Fruit fly (Drosophila melanogaster) whole organism, prepupa: ENCODE data around the gene fit.

Source experiments
- CG10631 ChIP-seq: fragments of 200-800 bp; sonication (Bioruptor generic); optimal IDR thresholded peaks from 2 replicates; lab custom pipeline; 2016; ENCODE audit warnings: missing biosample characterization, missing genetic modification characterization
- CG10669 ChIP-seq: fragments of 200-800 bp; sonication (Bioruptor generic); optimal IDR thresholded peaks from 3 replicates; lab custom pipeline; 2018; ENCODE audit warnings: missing biosample characterization, mild to moderate bottlenecking, missing genetic modification characterization, moderate library complexity
- CG11762 ChIP-seq: fragments of 200-800 bp; sonication (Bioruptor generic); optimal IDR thresholded peaks from 3 replicates; lab custom pipeline; 2016; ENCODE audit warnings: missing biosample characterization, missing genetic modification characterization; ENCODE audit not compliant: insufficient read depth
- CG11902 ChIP-seq: fragments of 200-800 bp; sonication (Bioruptor generic); optimal IDR thresholded peaks from 3 replicates; lab custom pipeline; 2016; ENCODE audit warnings: missing biosample characterization, missing genetic modification characterization
- CG1621 ChIP-seq: fragments of 200-800 bp; sonication (Bioruptor generic); optimal IDR thresholded peaks from 3 replicates; lab custom pipeline; 2018; ENCODE audit warnings: missing biosample characterization, mild to moderate bottlenecking, missing genetic modification characterization
- CG16779 ChIP-seq: fragments of 200-800 bp; sonication (Bioruptor generic); optimal IDR thresholded peaks from 3 replicates; lab custom pipeline; 2017; ENCODE audit warnings: missing biosample characterization, mild to moderate bottlenecking, missing genetic modification characterization
- CG31627 ChIP-seq: fragments of 200-800 bp; sonication (Bioruptor generic); optimal IDR thresholded peaks from 3 replicates; lab custom pipeline; 2016; ENCODE audit warnings: missing biosample characterization, missing genetic modification characterization
- CG34406 ChIP-seq: fragments of 200-800 bp; sonication (Bioruptor generic); optimal IDR thresholded peaks from 3 replicates; lab custom pipeline; 2016; ENCODE audit warnings: missing biosample characterization, missing genetic modification characterization
- CG3919 ChIP-seq: fragments of 200-800 bp; sonication (Bioruptor generic); optimal IDR thresholded peaks from 3 replicates; lab custom pipeline; 2016; ENCODE audit warnings: missing biosample characterization, missing genetic modification characterization
- CG7368 ChIP-seq: fragments of 200-800 bp; sonication (Bioruptor generic); optimal IDR thresholded peaks from 3 replicates; lab custom pipeline; 2016; ENCODE audit warnings: missing biosample characterization, missing genetic modification characterization
- CG8119 ChIP-seq: fragments of 200-800 bp; sonication (Bioruptor generic); IDR thresholded peaks from 3 replicates; pipeline ENCODE4 v1.3.6; 2022; ENCODE audit warnings: missing biosample characterization, missing genetic modification characterization
- CG9139 ChIP-seq: fragments of 200-800 bp; sonication (Bioruptor generic); optimal IDR thresholded peaks from 3 replicates; lab custom pipeline; 2017; ENCODE audit warnings: missing biosample characterization, mild to moderate bottlenecking, missing genetic modification characterization
- Eip75B ChIP-seq: fragments of 200-800 bp; sonication (Bioruptor generic); optimal IDR thresholded peaks from 3 replicates; lab custom pipeline; 2016; ENCODE audit warnings: missing biosample characterization, missing genetic modification characterization
- Eip78C ChIP-seq: fragments of 200-800 bp; sonication (Bioruptor generic); peaks from one replicate; lab custom pipeline; 2016; ENCODE audit warnings: missing biosample characterization, missing genetic modification characterization
- Ets21C ChIP-seq: fragments of 200-800 bp; sonication (Bioruptor generic); optimal IDR thresholded peaks from 3 replicates; lab custom pipeline; 2016; ENCODE audit warnings: missing biosample characterization, missing genetic modification characterization
- Gug ChIP-seq: fragments of 200-800 bp; sonication (Bioruptor generic); IDR thresholded peaks from 2 replicates; pipeline ENCODE4 v1.3.6; 2022; ENCODE audit warnings: missing biosample characterization, missing genetic modification characterization
- Hr39 ChIP-seq: fragments of 200-800 bp; sonication (Bioruptor generic); optimal IDR thresholded peaks from 2 replicates; lab custom pipeline; 2016; ENCODE audit warnings: missing biosample characterization, missing genetic modification characterization
- Hr4 ChIP-seq: fragments of 200-800 bp; sonication (Bioruptor generic); optimal IDR thresholded peaks from 3 replicates; lab custom pipeline; 2016; ENCODE audit warnings: missing biosample characterization, missing genetic modification characterization
- Met ChIP-seq: fragments of 200-800 bp; sonication (Bioruptor generic); optimal IDR thresholded peaks from 3 replicates; lab custom pipeline; 2016; ENCODE audit warnings: missing biosample characterization, missing genetic modification characterization
- OdsH ChIP-seq: fragments of 200-800 bp; sonication (Bioruptor generic); optimal IDR thresholded peaks from 3 replicates; lab custom pipeline; 2016; ENCODE audit warnings: missing biosample characterization, missing genetic modification characterization
- Sox102F ChIP-seq: fragments of 200-800 bp; sonication (Bioruptor generic); optimal IDR thresholded peaks from 2 replicates; lab custom pipeline; 2016; ENCODE audit warnings: missing biosample characterization, mild to moderate bottlenecking, missing genetic modification characterization
- Sox15 ChIP-seq: fragments of 200-800 bp; sonication (Bioruptor generic); optimal IDR thresholded peaks from 3 replicates; lab custom pipeline; 2016; ENCODE audit warnings: missing biosample characterization, missing genetic modification characterization
- acj6 ChIP-seq: fragments of 200-800 bp; sonication (Bioruptor generic); optimal IDR thresholded peaks from 3 replicates; lab custom pipeline; 2016; ENCODE audit warnings: missing biosample characterization, missing genetic modification characterization
- cyc ChIP-seq: fragments of 200-800 bp; sonication (Bioruptor generic); optimal IDR thresholded peaks from 3 replicates; lab custom pipeline; 2016; ENCODE audit warnings: missing biosample characterization, missing genetic modification characterization
- eg ChIP-seq: fragments of 200-800 bp; sonication (Bioruptor generic); IDR thresholded peaks from 3 replicates; pipeline ENCODE4 v1.3.6; 2022; ENCODE audit warnings: missing biosample characterization, missing genetic modification characterization
- esn ChIP-seq: fragments of 200-800 bp; sonication (Bioruptor generic); optimal IDR thresholded peaks from 2 replicates; lab custom pipeline; 2016; ENCODE audit warnings: missing biosample characterization, mild to moderate bottlenecking, missing genetic modification characterization, moderate library complexity
- fd59A ChIP-seq: fragments of 200-800 bp; sonication (Bioruptor generic); optimal IDR thresholded peaks from 2 replicates; lab custom pipeline; 2017; ENCODE audit warnings: missing biosample characterization, mild to moderate bottlenecking, missing genetic modification characterization, missing genetic modification reagents
- fd85E ChIP-seq: fragments of 200-800 bp; sonication (Bioruptor generic); optimal IDR thresholded peaks from 3 replicates; lab custom pipeline; 2016; ENCODE audit warnings: missing biosample characterization, missing genetic modification characterization
- fkh ChIP-seq: fragments of 200-800 bp; sonication (Bioruptor generic); optimal IDR thresholded peaks from 3 replicates; lab custom pipeline; 2017; ENCODE audit warnings: missing biosample characterization, mild to moderate bottlenecking, missing genetic modification characterization, moderate library complexity
- lz ChIP-seq: fragments of 200-800 bp; sonication (Bioruptor generic); optimal IDR thresholded peaks from 3 replicates; lab custom pipeline; 2016; ENCODE audit warnings: missing biosample characterization, missing genetic modification characterization
- net ChIP-seq: fragments of 200-800 bp; sonication (Bioruptor generic); optimal IDR thresholded peaks from 3 replicates; lab custom pipeline; 2016; ENCODE audit warnings: missing biosample characterization, missing genetic modification characterization
- salr ChIP-seq, 2 experiments: fragments of 200-800 bp; sonication (Bioruptor generic); optimal IDR thresholded peaks; 3 replicates each; lab custom pipeline; 2016 to 2018; ENCODE audit warnings: missing biosample characterization in 2 of 2, missing genetic modification characterization in 2 of 2, mild to moderate bottlenecking in 1 of 2
- spab ChIP-seq: fragments of 200-800 bp; sonication (Bioruptor generic); optimal IDR thresholded peaks from 2 replicates; lab custom pipeline; 2017; ENCODE audit warnings: missing biosample characterization, mild to moderate bottlenecking, missing genetic modification characterization, missing genetic modification reagents
- ss ChIP-seq, 2 experiments: fragments of 200-800 bp; sonication (Bioruptor generic); optimal IDR thresholded peaks; 2 replicates in 1 of 2; 3 replicates in 1 of 2; lab custom pipeline; 2017 to 2018; ENCODE audit warnings: mild to moderate bottlenecking in 2 of 2, missing biosample characterization in 2 of 2, missing genetic modification characterization in 2 of 2, moderate library complexity in 1 of 2
- svp ChIP-seq: fragments of 200-800 bp; sonication (Bioruptor generic); peaks from one replicate; lab custom pipeline; 2016; ENCODE audit warnings: missing biosample characterization, missing genetic modification characterization

The fit gene

DNA sequence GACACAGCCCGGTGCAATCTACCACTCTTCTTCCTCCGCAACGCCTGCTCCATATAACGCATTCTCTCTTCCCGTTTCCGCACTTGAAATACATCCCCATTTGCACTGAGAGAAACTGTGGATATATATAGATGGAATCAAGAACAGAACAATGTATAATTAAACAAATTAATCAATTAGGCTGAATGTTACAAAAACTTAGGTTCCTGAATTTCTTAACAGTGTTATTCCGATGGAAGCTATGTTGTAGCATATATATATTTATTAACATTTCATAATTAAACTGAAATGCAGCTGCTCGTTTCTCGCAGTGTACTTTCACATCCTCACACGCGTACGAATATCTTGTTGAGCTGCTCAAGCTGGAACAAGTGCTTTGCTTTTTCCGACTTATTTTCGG, 24.7 kb downstream of the fit start (continued):
- TF ChIP-seq ss (GFP tag; optimal IDR thresholded peaks at IDR 0.05; lab: Kevin White, UChicago) (peak; percentile 85 to 88), CG16779 (tag; lab: Kevin White, UChicago) (peak; percentile 76), eg (GFP tag; lab: Robert Waterston, UW) (peak; percentile 79), CG7368 (GFP tag; lab: Kevin White, UChicago) (peak; percentile 81), CG1621 (tag; lab: Kevin White, UChicago) (peak; percentile 77), salr (GFP tag; optimal IDR thresholded peaks at IDR 0.05; lab: Kevin White, UChicago) (peak; percentile 70 to 81), Sox102F (GFP tag; lab: Kevin White, UChicago) (peak; percentile 96), Sox15 (GFP tag; lab: Kevin White, UChicago) (peak; percentile 87), Hr4 (GFP tag; lab: Kevin White, UChicago) (peak; percentile 90), Hr39 (peak; percentile 96), Ets21C (GFP tag; lab: Kevin White, UChicago) (peak; percentile 95), CG3919 (GFP tag; lab: Kevin White, UChicago) (peak; percentile 88), svp (GFP tag; lab: Kevin White, UChicago) (peak; percentile 99), CG34406 (peak; percentile 91), CG10631 (GFP tag; lab: Kevin White, UChicago) (peak; percentile 88), CG11762 (GFP tag; lab: Kevin White, UChicago) (peak; percentile 68), spab (GFP tag; lab: Kevin White, UChicago) (peak; percentile 82), CG9139 (GFP tag; lab: Kevin White, UChicago) (peak; percentile 63), fd59A (GFP tag; lab: Kevin White, UChicago) (peak; percentile 70)
- TF ChIP-seq, all 60 proteins: peak for 58

DNA sequence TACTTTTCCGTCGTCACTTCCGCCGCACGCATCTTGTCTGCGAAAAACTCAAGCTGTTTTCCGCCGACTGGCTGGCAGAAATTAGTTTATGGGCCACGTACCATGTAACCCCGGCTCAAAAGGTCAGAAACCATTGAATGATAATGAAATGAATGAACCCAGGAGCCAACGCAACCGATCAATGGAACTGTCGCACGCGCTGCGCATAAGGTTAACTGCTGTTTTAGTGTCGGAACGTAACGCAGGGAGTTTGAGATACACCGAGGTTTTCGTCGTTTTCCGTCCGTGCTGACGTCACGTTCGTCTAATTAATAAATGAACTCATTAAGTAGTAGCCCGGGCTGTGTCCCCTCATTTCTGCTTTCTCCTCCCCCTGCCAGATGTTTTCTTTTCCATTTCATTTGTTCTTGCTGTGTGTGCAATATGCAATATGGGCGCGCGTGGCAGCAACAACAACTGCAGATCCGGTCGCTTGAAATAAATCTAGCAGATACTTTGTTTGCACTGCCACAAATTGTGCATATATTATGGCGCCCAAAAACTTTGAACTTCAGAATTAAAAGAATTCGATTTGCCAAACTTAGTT, 25.9 kb downstream of the fit start:
- TF ChIP-seq salr (GFP tag; optimal IDR thresholded peaks at IDR 0.05; lab: Kevin White, UChicago) (peak in 1 of 2 experiments; percentile 16), Gug (GFP tag; lab: Robert Waterston, UW) (no peak), eg (GFP tag; lab: Robert Waterston, UW) (peak; percentile 27; the same call in 1 of the 3 replicates), ss (GFP tag; optimal IDR thresholded peaks at IDR 0.05; lab: Kevin White, UChicago) (no peak), net (peak; percentile 17), Eip75B (GFP tag; lab: Kevin White, UChicago) (no peak)

DNA sequence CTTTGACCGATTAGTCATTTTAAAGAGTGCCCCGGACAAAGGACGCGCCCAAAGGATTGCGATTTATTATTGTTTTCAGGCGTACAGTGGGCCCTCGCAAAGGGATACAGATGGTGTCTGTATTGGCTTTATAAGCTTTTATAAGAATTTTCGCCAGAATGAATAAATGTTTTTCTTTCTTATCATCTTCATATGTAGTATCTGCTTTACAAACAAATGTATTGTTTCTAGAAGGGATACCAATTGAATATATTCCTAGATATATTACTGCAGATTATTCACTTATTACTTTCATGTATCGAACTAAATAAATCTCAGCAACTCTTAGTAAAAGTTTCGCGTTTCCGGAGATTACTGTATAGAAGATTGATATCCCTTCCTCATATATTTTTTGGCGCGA, 26.7 kb downstream of the fit start:
- TF ChIP-seq svp (GFP tag; lab: Kevin White, UChicago) (peak; percentile 68), eg (GFP tag; lab: Robert Waterston, UW) (no peak), CG31627 (GFP tag; lab: Kevin White, UChicago) (peak; percentile 2), esn (GFP tag; lab: Kevin White, UChicago) (peak; percentile 4), lz (peak; percentile 3), Eip78C (GFP tag; lab: Kevin White, UChicago) (peak; percentile 71), acj6 (peak; percentile 8), CG11902 (GFP tag; lab: Kevin White, UChicago) (no peak), OdsH (GFP tag; lab: Kevin White, UChicago) (peak; percentile 3), cyc (GFP tag; lab: Kevin White, UChicago) (peak; percentile 19), CG8119 (0 out of 3 replicates have a peak, but pooled peaks have one; percentile 22), fd85E (GFP tag; lab: Kevin White, UChicago) (no peak), Met (peak; percentile 40), Hr39 (peak; percentile 17), CG10669 (GFP tag; lab: Kevin White, UChicago) (no peak)

DNA sequence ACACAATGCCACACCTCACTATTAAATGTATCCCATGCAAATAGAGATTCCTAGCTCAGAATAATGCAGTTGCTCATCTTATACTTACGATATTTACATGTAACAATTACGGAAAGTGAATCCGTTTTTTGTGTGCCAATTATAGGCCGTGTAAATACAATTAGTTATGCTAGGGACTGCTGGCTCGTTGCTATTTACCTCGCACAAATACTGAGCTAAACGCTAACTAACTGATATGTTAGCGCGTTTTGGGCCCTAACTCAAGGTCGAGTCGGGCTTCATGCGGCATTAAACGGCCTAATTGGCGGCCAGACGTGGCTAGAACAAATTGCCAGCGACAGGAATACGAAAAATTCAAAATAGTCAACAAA, 27.4 kb downstream of the fit start:
- TF ChIP-seq fkh (peak; percentile 52), CG34406 (no peak)
